Worm (Caenorhabditis elegans) whole organism, mixed stage, embryonic: ENCODE measurements around the gene akt-2.

Experiments used
- ceh-43 ChIP-seq: fragments of 200-800 bp; sonication (Bioruptor generic); optimal IDR thresholded peaks from 2 replicates; lab custom pipeline; 2018; ENCODE audit warnings: mild to moderate bottlenecking, missing genetic modification characterization, moderate library complexity, missing compliant biosample characterization
- pha-4 ChIP-seq: fragments of 150-350 bp; optimal IDR thresholded peaks from 2 replicates; lab custom pipeline; 2018; ENCODE audit warnings: missing biosample characterization, missing genetic modification reagents, missing genetic modification characterization

DNA sequence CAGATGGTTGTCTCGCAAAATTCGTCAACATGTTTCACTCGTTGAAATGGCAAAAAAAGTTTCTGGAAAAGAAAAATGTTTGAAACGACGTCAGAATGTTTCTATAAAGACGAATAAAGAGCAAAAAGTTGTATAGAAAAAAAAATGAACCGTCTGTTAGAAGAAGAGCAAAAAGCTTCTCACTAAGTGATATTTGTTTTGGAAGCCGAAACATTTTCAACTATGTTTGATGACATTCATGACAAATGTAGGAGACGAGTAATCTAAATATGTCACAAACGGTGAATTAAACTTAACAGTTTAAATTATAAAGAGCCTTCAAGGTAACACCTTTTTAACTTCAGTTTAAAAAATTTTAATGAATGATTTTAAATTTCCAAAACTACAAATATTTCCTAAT is 7.5 kb upstream of the akt-2 start, which contains the start of gene nkat-1:
- TF ChIP-seq ceh-43 (no peak), pha-4 (tag; lab: Kevin White, UChicago) (no peak)
